Fruit fly (Drosophila melanogaster) whole organism, embryonic: ENCODE results near the gene CG13313.

ENCODE experiments used
- BEAF-32 ChIP-seq: fragments of 200-800 bp; sonication (Bioruptor generic); optimal IDR thresholded peaks from 3 replicates; lab custom pipeline; 2017; ENCODE audit warnings: missing biosample characterization, missing genetic modification characterization, mild to moderate bottlenecking, moderate library complexity, missing genetic modification reagents
- CG10267 ChIP-seq: fragments of 200-800 bp; sonication (Bioruptor generic); optimal IDR thresholded peaks from 2 replicates; lab custom pipeline; 2018; ENCODE audit warnings: missing biosample characterization, mild to moderate bottlenecking, missing genetic modification characterization, moderate library complexity
- CG10462 ChIP-seq: fragments of 200-800 bp; sonication (Bioruptor generic); optimal IDR thresholded peaks from 2 replicates; lab custom pipeline; 2016; ENCODE audit warnings: missing biosample characterization, missing genetic modification characterization
- CG10565 ChIP-seq: fragments of 200-800 bp; sonication (Bioruptor generic); optimal IDR thresholded peaks from 3 replicates; lab custom pipeline; 2016; ENCODE audit warnings: missing biosample characterization, mild to moderate bottlenecking, missing genetic modification characterization
- CG15011 ChIP-seq: fragments of 200-800 bp; sonication (Bioruptor generic); optimal IDR thresholded peaks from 3 replicates; lab custom pipeline; 2018; ENCODE audit warnings: missing biosample characterization, mild to moderate bottlenecking, missing genetic modification characterization
- CG15514 ChIP-seq: fragments of 200-800 bp; sonication (Bioruptor generic); optimal IDR thresholded peaks from 3 replicates; lab custom pipeline; 2017; ENCODE audit warnings: missing biosample characterization, missing genetic modification characterization, mild to moderate bottlenecking, moderate library complexity, missing genetic modification reagents
- CG15601 ChIP-seq: fragments of 200-800 bp; sonication (Bioruptor generic); optimal IDR thresholded peaks from 3 replicates; lab custom pipeline; 2019; ENCODE audit warnings: missing biosample characterization, mild to moderate bottlenecking, missing genetic modification characterization, moderate library complexity
- CG16813 ChIP-seq: fragments of 200-800 bp; sonication (Bioruptor generic); IDR thresholded peaks from 3 replicates; pipeline ENCODE4 v1.3.6; 2022; ENCODE audit warnings: missing biosample characterization, missing genetic modification characterization; ENCODE audit not compliant: partially characterized antibody
- CG2116 ChIP-seq: fragments of 200-800 bp; sonication (Bioruptor generic); optimal IDR thresholded peaks from 3 replicates; lab custom pipeline; 2018; ENCODE audit warnings: missing biosample characterization, mild to moderate bottlenecking, missing genetic modification characterization
- CG2712 ChIP-seq: fragments of 200-800 bp; optimal IDR thresholded peaks from 3 replicates; lab custom pipeline; 2019; ENCODE audit warnings: missing biosample characterization, mild to moderate bottlenecking, missing genetic modification characterization, moderate library complexity
- CG3995 ChIP-seq: fragments of 200-800 bp; sonication (Bioruptor generic); optimal IDR thresholded peaks from 3 replicates; lab custom pipeline; 2016; ENCODE audit warnings: missing biosample characterization, missing genetic modification characterization
- CG42726 ChIP-seq: fragments of 200-800 bp; sonication (Bioruptor generic); IDR thresholded peaks from 2 replicates; pipeline ENCODE4 v1.3.6; 2022; ENCODE audit warnings: missing biosample characterization, missing genetic modification characterization; ENCODE audit not compliant: partially characterized antibody
- CG6791 ChIP-seq: fragments of 200-800 bp; sonication (Bioruptor generic); IDR thresholded peaks from 3 replicates; pipeline ENCODE4 v1.3.6; 2022; ENCODE audit warnings: missing biosample characterization, missing genetic modification characterization; ENCODE audit not compliant: partially characterized antibody
- CG7928 ChIP-seq: fragments of 200-800 bp; sonication (Bioruptor generic); optimal IDR thresholded peaks from 2 replicates; lab custom pipeline; 2017; ENCODE audit warnings: missing biosample characterization, mild to moderate bottlenecking, missing genetic modification characterization
- CG9215 ChIP-seq: fragments of 200-800 bp; sonication (Bioruptor generic); IDR thresholded peaks from 2 replicates; pipeline ENCODE4 v1.3.6; 2022; ENCODE audit warnings: missing biosample characterization, missing genetic modification characterization
- CG9797 ChIP-seq: fragments of 200-800 bp; sonication (Bioruptor generic); optimal IDR thresholded peaks from 3 replicates; lab custom pipeline; 2018; ENCODE audit warnings: missing biosample characterization, mild to moderate bottlenecking, missing genetic modification characterization
- Dref ChIP-seq: fragments of 200-800 bp; sonication (Bioruptor generic); IDR thresholded peaks from 2 replicates; pipeline ENCODE4 v1.3.6; 2022; ENCODE audit warnings: missing biosample characterization, missing genetic modification characterization
- E2f2 ChIP-seq: fragments of 200-800 bp; sonication (Bioruptor generic); IDR thresholded peaks from 2 replicates; pipeline ENCODE4 v1.3.6; 2022; ENCODE audit warnings: missing biosample characterization, missing genetic modification characterization
- Ets97D ChIP-seq: fragments of 200-800 bp; sonication (Bioruptor generic); optimal IDR thresholded peaks from 3 replicates; lab custom pipeline; 2016; ENCODE audit warnings: missing biosample characterization, missing genetic modification characterization
- HLH4C ChIP-seq: fragments of 200-800 bp; sonication (Bioruptor generic); IDR thresholded peaks from 3 replicates; pipeline ENCODE4 v1.3.6; 2022; ENCODE audit warnings: missing biosample characterization, missing genetic modification characterization; ENCODE audit not compliant: partially characterized antibody
- HmgZ ChIP-seq: fragments of 200-800 bp; sonication (Bioruptor generic); optimal IDR thresholded peaks from 2 replicates; lab custom pipeline; 2018; ENCODE audit warnings: missing biosample characterization, mild to moderate bottlenecking, missing genetic modification characterization
- Hr78 ChIP-seq, 2 experiments: fragments of 200-800 bp in 1 of 2; fragments of >200 bp in 1 of 2; sonication (Bioruptor generic) in 1 of 2; optimal IDR thresholded peaks; 2 replicates each; lab custom pipeline; 2017 to 2019; ENCODE audit warnings: missing biosample characterization in 2 of 2, missing genetic modification characterization in 2 of 2, mild to moderate bottlenecking in 1 of 2, moderate library complexity in 1 of 2
- Kr ChIP-seq: fragments of 200-800 bp; sonication (Bioruptor generic); optimal IDR thresholded peaks from 2 replicates; lab custom pipeline; 2017; ENCODE audit warnings: missing biosample characterization, mild to moderate bottlenecking, missing genetic modification characterization
- MBD-R2 ChIP-seq: fragments of 200-800 bp; sonication (Bioruptor generic); IDR thresholded peaks from 2 replicates; pipeline ENCODE4 v1.3.6; 2022; ENCODE audit warnings: missing biosample characterization, missing genetic modification characterization
- MESR4 ChIP-seq: fragments of 200-800 bp; sonication (Bioruptor generic); optimal IDR thresholded peaks from 2 replicates; lab custom pipeline; 2018; ENCODE audit warnings: missing biosample characterization, mild to moderate bottlenecking, missing genetic modification characterization, moderate library complexity
- Med ChIP-seq: fragments of 200-800 bp; sonication (Bioruptor generic); peaks from one replicate; lab custom pipeline; 2016; ENCODE audit warnings: missing biosample characterization, missing genetic modification characterization, mild to moderate bottlenecking, inconsistent platforms, moderate library complexity
- Myb ChIP-seq: fragments of 200-800 bp; sonication (Bioruptor generic); optimal IDR thresholded peaks from 2 replicates; lab custom pipeline; 2016; ENCODE audit warnings: missing biosample characterization, missing genetic modification characterization
- Oli ChIP-seq: fragments of 200-800 bp; sonication (Bioruptor generic); optimal IDR thresholded peaks from 2 replicates; lab custom pipeline; 2018; ENCODE audit warnings: missing biosample characterization, mild to moderate bottlenecking, missing genetic modification characterization, moderate library complexity
- Scr ChIP-seq: fragments of 200-800 bp; sonication (Bioruptor generic); IDR thresholded peaks from 2 replicates; pipeline ENCODE4 v1.3.6; 2022; ENCODE audit warnings: missing biosample characterization, missing genetic modification characterization; ENCODE audit not compliant: partially characterized antibody
- Sry-β ChIP-seq: fragments of 200-800 bp; sonication (Bioruptor generic); optimal IDR thresholded peaks from 2 replicates; lab custom pipeline; 2018; ENCODE audit warnings: missing biosample characterization, mild to moderate bottlenecking, missing genetic modification characterization, moderate library complexity
- bbx ChIP-seq: fragments of 200-800 bp; sonication (Bioruptor generic); IDR thresholded peaks from 2 replicates; pipeline ENCODE4 v1.3.6; 2022; ENCODE audit warnings: missing biosample characterization, missing genetic modification characterization; ENCODE audit not compliant: partially characterized antibody
- bigmax ChIP-seq: fragments of 200-800 bp; sonication (Bioruptor generic); optimal IDR thresholded peaks from 2 replicates; lab custom pipeline; 2018; ENCODE audit warnings: missing biosample characterization, mild to moderate bottlenecking, missing genetic modification characterization
- crp ChIP-seq, 2 experiments: fragments of 200-800 bp; sonication (Bioruptor generic); optimal IDR thresholded peaks; 2 replicates in 1 of 2; 3 replicates in 1 of 2; lab custom pipeline; 2017; ENCODE audit warnings: missing biosample characterization in 2 of 2, missing genetic modification characterization in 2 of 2, mild to moderate bottlenecking in 1 of 2, moderate library complexity in 1 of 2
- gcm2 ChIP-seq: fragments of 200-800 bp; sonication (Bioruptor generic); optimal IDR thresholded peaks from 2 replicates; lab custom pipeline; 2016; ENCODE audit warnings: missing biosample characterization, missing genetic modification characterization
- gfzf ChIP-seq: fragments of 200-800 bp; sonication (Bioruptor generic); optimal IDR thresholded peaks from 2 replicates; lab custom pipeline; 2016; ENCODE audit warnings: missing biosample characterization, mild to moderate bottlenecking, missing genetic modification characterization, moderate library complexity
- grau ChIP-seq: fragments of 200-800 bp; optimal IDR thresholded peaks from 3 replicates; lab custom pipeline; 2019; ENCODE audit warnings: missing biosample characterization, mild to moderate bottlenecking, missing genetic modification characterization, moderate library complexity
- insv ChIP-seq, 2 experiments: fragments of 200-800 bp; sonication (Bioruptor generic); optimal IDR thresholded peaks; 3 replicates each; lab custom pipeline; 2016 to 2018; ENCODE audit warnings: missing biosample characterization in 2 of 2, missing genetic modification characterization in 2 of 2
- mam ChIP-seq: fragments of 200-800 bp; sonication (Bioruptor generic); optimal IDR thresholded peaks from 3 replicates; lab custom pipeline; 2016; ENCODE audit warnings: missing biosample characterization, missing genetic modification characterization
- mirr ChIP-seq: fragments of 200-800 bp; sonication (Bioruptor generic); optimal IDR thresholded peaks from 3 replicates; lab custom pipeline; 2018; ENCODE audit warnings: missing biosample characterization, mild to moderate bottlenecking, missing genetic modification characterization
- nerfin-2 ChIP-seq: fragments of 200-800 bp; sonication (Bioruptor generic); IDR thresholded peaks from 2 replicates; pipeline ENCODE4 v1.3.6; 2022; ENCODE audit warnings: missing biosample characterization, missing genetic modification characterization; ENCODE audit not compliant: partially characterized antibody
- otp ChIP-seq: fragments of 200-800 bp; sonication (Bioruptor generic); IDR thresholded peaks from 3 replicates; pipeline ENCODE4, ENCODE4 v1.3.6; 2022; ENCODE audit warnings: missing biosample characterization, missing genetic modification characterization
- phol ChIP-seq: fragments of 200-800 bp; sonication (Bioruptor generic); optimal IDR thresholded peaks from 3 replicates; lab custom pipeline; 2018; ENCODE audit warnings: missing biosample characterization, mild to moderate bottlenecking, missing genetic modification characterization, moderate library complexity
- row ChIP-seq: fragments of 200-800 bp; sonication (Bioruptor generic); IDR thresholded peaks from 3 replicates; pipeline ENCODE4 v1.3.6; 2022; ENCODE audit warnings: missing biosample characterization, missing genetic modification characterization
- sens ChIP-seq: fragments of 200-800 bp; sonication (Bioruptor generic); peaks from one replicate; lab custom pipeline; 2016; ENCODE audit warnings: missing biosample characterization, missing genetic modification characterization
- slbo ChIP-seq: fragments of 200-800 bp; sonication (Bioruptor generic); IDR thresholded peaks from 2 replicates; pipeline ENCODE4 v1.3.6; 2022; ENCODE audit warnings: missing biosample characterization, missing genetic modification characterization
- stwl ChIP-seq: fragments of 200-800 bp; sonication (Bioruptor generic); optimal IDR thresholded peaks from 3 replicates; lab custom pipeline; 2018; ENCODE audit warnings: missing biosample characterization, mild to moderate bottlenecking, missing genetic modification characterization, moderate library complexity
- twi ChIP-seq: fragments of 200-800 bp; optimal IDR thresholded peaks from 2 replicates; lab custom pipeline; 2019; ENCODE audit warnings: missing biosample characterization, mild to moderate bottlenecking, missing genetic modification characterization, moderate library complexity
- unc-4 ChIP-seq: fragments of 200-800 bp; sonication (Bioruptor generic); IDR thresholded peaks from 2 replicates; pipeline ENCODE4 v1.3.6; 2022; ENCODE audit warnings: missing biosample characterization, missing genetic modification characterization; ENCODE audit not compliant: partially characterized antibody

The CG13313 gene

dm6 chr3L:8956669-8957068 lies 2.0 kb upstream of the CG13313 start, which contains the start of gene mRpL12:
Gene mRpL12 (plus strand): TSS chr3L:8956791.
- no peak for TF ChIP-seq gcm2 (GFP tag; lab: Kevin White, UChicago)
- TF ChIP-seq CG9797 (GFP tag; lab: Kevin White, UChicago): no peak
- TF ChIP-seq row: peak; percentile 38; the same call in 1 of the 3 replicates
- no peak for TF ChIP-seq mirr (GFP tag; lab: Kevin White, UChicago)
- TF ChIP-seq gfzf: peak; percentile 26
- no peak for TF ChIP-seq otp (GFP tag; lab: Robert Waterston, UW)
- no peak for TF ChIP-seq insv (GFP tag; optimal IDR thresholded peaks at IDR 0.05; lab: Kevin White, UChicago)
- peak; percentile 80 for TF ChIP-seq stwl (tag; lab: Kevin White, UChicago)
- TF ChIP-seq CG2712 (tag; lab: Kevin White, UChicago): peak; percentile 18
- TF ChIP-seq CG42726 (GFP tag; lab: Robert Waterston, UW): no peak
- TF ChIP-seq HLH4C (GFP tag; lab: Robert Waterston, UW): peak; percentile 50; the same call in 2 of the 3 replicates
- no peak for TF ChIP-seq Hr78 (GFP tag; optimal IDR thresholded peaks at IDR 0.05; lab: Kevin White, UChicago)
- TF ChIP-seq phol: peak; percentile 25
- TF ChIP-seq MESR4 (GFP tag; lab: Kevin White, UChicago): peak; percentile 87
- no peak for TF ChIP-seq CG10565 (GFP tag; lab: Kevin White, UChicago)
- TF ChIP-seq nerfin-2 (GFP tag; lab: Robert Waterston, UW): peak; percentile 32; the same call in 1 of the 2 replicates
- TF ChIP-seq Med (GFP tag; lab: Kevin White, UChicago): peak; percentile 80
- peak; percentile 52 for TF ChIP-seq CG3995 (GFP tag; lab: Kevin White, UChicago)
- 0 out of 2 replicates have a peak, but pooled peaks have one; percentile 25 for TF ChIP-seq slbo (GFP tag; lab: Robert Waterston, UW)
- TF ChIP-seq Dref (GFP tag; lab: Robert Waterston, UW): peak; percentile 83
- TF ChIP-seq CG15601 (tag; lab: Kevin White, UChicago): peak; percentile 73
- TF ChIP-seq twi (tag; lab: Kevin White, UChicago): peak; percentile 14
- TF ChIP-seq Myb (GFP tag; lab: Kevin White, UChicago): peak; percentile 91
- TF ChIP-seq BEAF-32 (GFP tag; lab: Kevin White, UChicago): peak; percentile 30
- TF ChIP-seq HmgZ (tag; lab: Kevin White, UChicago): peak; percentile 34
- peak; percentile 31; the same call in 1 of the 2 replicates for TF ChIP-seq Scr
- no peak for TF ChIP-seq CG15011
- peak; percentile 6 for TF ChIP-seq Ets97D (GFP tag; lab: Kevin White, UChicago)
- TF ChIP-seq CG15514: peak; percentile 44
- peak; percentile 66 for TF ChIP-seq bbx
- peak; percentile 21 for TF ChIP-seq CG10267 (tag; lab: Kevin White, UChicago)
- TF ChIP-seq CG9215 (GFP tag; lab: Robert Waterston, UW): peak; percentile 99
- no peak for TF ChIP-seq Kr (GFP tag; lab: Kevin White, UChicago)
- TF ChIP-seq CG16813: peak; percentile 30; the same call in 1 of the 3 replicates
- TF ChIP-seq Sry-β (GFP tag; lab: Kevin White, UChicago): no peak
- peak; percentile 92 for TF ChIP-seq CG7928 (GFP tag; lab: Kevin White, UChicago)
- TF ChIP-seq unc-4 (GFP tag; lab: Robert Waterston, UW): 0 out of 2 replicates have a peak, but pooled peaks have one; percentile 20
- peak; percentile 77 for TF ChIP-seq MBD-R2 (GFP tag; lab: Robert Waterston, UW)
- TF ChIP-seq CG2116 (GFP tag; lab: Kevin White, UChicago): peak; percentile 92
- TF ChIP-seq mam (GFP tag; lab: Kevin White, UChicago): no peak
- peak; percentile 7 to 83 for TF ChIP-seq crp (GFP tag; optimal IDR thresholded peaks at IDR 0.05; lab: Kevin White, UChicago)
- TF ChIP-seq Oli: peak; percentile 24
- TF ChIP-seq CG10462: no peak
- peak; percentile 90 for TF ChIP-seq bigmax (GFP tag; lab: Kevin White, UChicago)
- peak; percentile 26; the same call in 1 of the 3 replicates for TF ChIP-seq CG6791 (GFP tag; lab: Robert Waterston, UW)
- TF ChIP-seq grau (tag; lab: Kevin White, UChicago): no peak
- peak; percentile 52 for TF ChIP-seq E2f2 (GFP tag; lab: Robert Waterston, UW)
- TF ChIP-seq sens (GFP tag; lab: Kevin White, UChicago): peak; percentile 40
